Fruit fly (Drosophila melanogaster): Measurements from ENCODE around the gene CG11444.

Gene CG11444

DNA sequence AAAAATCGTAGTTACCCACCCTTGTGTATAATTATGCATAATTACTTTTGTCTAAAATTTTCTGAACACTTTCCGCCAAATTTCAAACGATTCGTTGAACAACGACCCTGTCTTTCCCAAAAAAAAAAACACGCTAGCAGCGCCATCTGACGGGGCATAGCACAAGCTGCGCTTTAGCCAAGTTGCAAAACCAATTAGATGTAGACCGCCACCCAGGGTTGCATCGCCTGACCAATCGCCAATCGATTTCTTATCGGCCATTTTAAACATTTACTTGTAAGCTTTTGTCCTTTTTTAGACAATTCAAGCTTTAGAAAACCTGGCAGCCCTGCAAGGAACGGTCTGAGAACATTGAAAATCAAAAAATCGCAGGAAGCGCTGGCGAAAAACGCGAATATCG lies 24.3 kb downstream of the CG11444 start, which contains the start of gene CG3556 (continued):
- no peak for TF ChIP-seq dimm (GFP tag; IDR thresholded peaks at IDR 0.05)
- TF ChIP-seq Blimp-1 (GFP tag; optimal IDR thresholded peaks at IDR 0.05), result no peak
- peak; percentile 26 for TF ChIP-seq sens (GFP tag)
- peak; percentile 93 for TF ChIP-seq CG33213 (GFP tag; optimal IDR thresholded peaks at IDR 0.05)
- TF ChIP-seq oc (tag; optimal IDR thresholded peaks at IDR 0.05), result no peak
- TF ChIP-seq MESR4 (GFP tag; optimal IDR thresholded peaks at IDR 0.05), result no peak
- TF ChIP-seq gce (GFP tag; IDR thresholded peaks at IDR 0.05), result no peak
- TF ChIP-seq cato (GFP tag; optimal IDR thresholded peaks at IDR 0.05; ENCODE audit: borderline replicate concordance), result peak; percentile 18
- no peak for TF ChIP-seq CG1647 (GFP tag; optimal IDR thresholded peaks at IDR 0.05)
- peak; percentile 13 for TF ChIP-seq CG8944 (GFP tag; optimal IDR thresholded peaks at IDR 0.05)
- no peak for TF ChIP-seq Lim3 (GFP tag; IDR thresholded peaks at IDR 0.05)
- TF ChIP-seq fd64A (GFP tag; optimal IDR thresholded peaks at IDR 0.05), result no peak
- TF ChIP-seq en (GFP tag; optimal IDR thresholded peaks at IDR 0.05), result no peak
- peak; percentile 14 for TF ChIP-seq Bdp1 (GFP tag; optimal IDR thresholded peaks at IDR 0.05)
- TF ChIP-seq Camta (GFP tag; optimal IDR thresholded peaks at IDR 0.05), result no peak
- no peak for TF ChIP-seq Hr78 (GFP tag; optimal IDR thresholded peaks at IDR 0.05)
- no peak for TF ChIP-seq sug (tag; optimal IDR thresholded peaks at IDR 0.05)
- TF ChIP-seq ranshi (GFP tag; IDR thresholded peaks at IDR 0.05), result 0 out of 2 replicates have a peak, but pooled peaks have one; percentile 21
- peak; percentile 98 for TF ChIP-seq CG3281 (GFP tag; optimal IDR thresholded peaks at IDR 0.05)
- no peak for TF ChIP-seq dati (GFP tag; IDR thresholded peaks at IDR 0.05)
- TF ChIP-seq trem (tag; optimal IDR thresholded peaks at IDR 0.05), result peak; percentile 1
- no peak for TF ChIP-seq br (optimal IDR thresholded peaks at IDR 0.05)
- TF ChIP-seq CG4707 (GFP tag; optimal IDR thresholded peaks at IDR 0.05), result no peak
- TF ChIP-seq CG16813 (GFP tag; IDR thresholded peaks at IDR 0.05; ENCODE audit: partially characterized antibody), result peak; percentile 56; the same call in 2 of the 3 replicates
- no peak for TF ChIP-seq Doc3 (GFP tag; IDR thresholded peaks at IDR 0.05; ENCODE audit: partially characterized antibody)
- no peak for TF ChIP-seq CG10147 (GFP tag; optimal IDR thresholded peaks at IDR 0.05)
- TF ChIP-seq CG5953 (GFP tag; IDR thresholded peaks at IDR 0.05), result 0 out of 2 replicates have a peak, but pooled peaks have one; percentile 33
- TF ChIP-seq CG12104 (GFP tag; optimal IDR thresholded peaks at IDR 0.05), result no peak
- TF ChIP-seq ham (GFP tag; IDR thresholded peaks at IDR 0.05), result no peak
- peak; percentile 77 for TF ChIP-seq Dbx (GFP tag; IDR thresholded peaks at IDR 0.05)
- no peak for TF ChIP-seq scrt (GFP tag; optimal IDR thresholded peaks at IDR 0.05)
- TF ChIP-seq pfk (GFP tag; optimal IDR thresholded peaks at IDR 0.05), result peak; percentile 1
- TF ChIP-seq GATAe (GFP tag; conservative IDR thresholded peaks at IDR 0.05), result no peak
- TF ChIP-seq sd (tag; optimal IDR thresholded peaks at IDR 0.05), result no peak
- peak; percentile 80 for TF ChIP-seq CG6791 (GFP tag; IDR thresholded peaks at IDR 0.05; ENCODE audit: partially characterized antibody)
- TF ChIP-seq yki (optimal IDR thresholded peaks at IDR 0.05), result no peak
- TF ChIP-seq ems (GFP tag; optimal IDR thresholded peaks at IDR 0.05), result no peak
- TF ChIP-seq ap (GFP tag; IDR thresholded peaks at IDR 0.05), result no peak
- no peak for TF ChIP-seq ab (GFP tag; optimal IDR thresholded peaks at IDR 0.05)
- no peak for TF ChIP-seq Tbp (GFP tag; optimal IDR thresholded peaks at IDR 0.05)
- TF ChIP-seq CG32772 (GFP tag; IDR thresholded peaks at IDR 0.05), result peak; percentile 47; the same call in 1 of the 2 replicates
- peak in 1 of 2 experiments; percentile 10 for TF ChIP-seq crp (GFP tag; optimal IDR thresholded peaks at IDR 0.05)
- TF ChIP-seq CG13894 (tag; optimal IDR thresholded peaks at IDR 0.05), result no peak
- TF ChIP-seq jing (GFP tag; optimal IDR thresholded peaks at IDR 0.05), result no peak
- no peak for TF ChIP-seq D19A (tag; optimal IDR thresholded peaks at IDR 0.05)
- no peak for TF ChIP-seq slou (GFP tag; optimal IDR thresholded peaks at IDR 0.05)
- TF ChIP-seq tx (GFP tag; optimal IDR thresholded peaks at IDR 0.05), result no peak
- TF ChIP-seq knrl (GFP tag; IDR thresholded peaks at IDR 0.05; ENCODE audit: partially characterized antibody), result peak; percentile 58
- no peak for TF ChIP-seq CG8388 (GFP tag; optimal IDR thresholded peaks at IDR 0.05)
- no peak for TF ChIP-seq fd102C (GFP tag; optimal IDR thresholded peaks at IDR 0.05)
- TF ChIP-seq Rfx (GFP tag; IDR thresholded peaks at IDR 0.05), result peak; percentile 80

All from whole organism, embryonic.